Fruit fly (Drosophila melanogaster): ENCODE results near the gene CG33061.

DNA sequence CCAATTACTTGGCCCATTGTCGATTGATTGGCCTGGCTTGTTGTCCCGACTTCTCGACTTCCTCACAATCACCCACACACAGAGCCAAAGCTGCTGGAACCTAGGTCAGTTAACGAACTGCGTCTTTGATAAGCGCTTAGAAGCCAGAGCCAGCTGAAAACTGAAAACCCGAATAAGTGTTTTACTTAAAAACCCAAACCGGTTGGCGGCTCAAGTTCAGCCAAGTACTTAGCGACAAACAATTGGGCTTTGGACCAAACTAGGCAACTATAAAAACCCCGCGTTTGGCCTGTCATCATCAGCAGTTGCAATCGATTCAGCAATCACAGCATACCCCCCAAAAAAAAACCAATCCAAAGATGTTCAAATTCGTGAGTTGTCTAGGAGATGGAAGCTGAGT is 6.2 kb upstream of the CG33061 start, which contains the start of gene CG13059:
- no peak for TF ChIP-seq az2 (GFP tag; optimal IDR thresholded peaks at IDR 0.05)
- no peak for TF ChIP-seq Max (GFP tag; optimal IDR thresholded peaks at IDR 0.05)
